Worm (Caenorhabditis elegans) whole organism, L3 larva: Measurements from ENCODE around the gene endu-2.

Source experiments
- nhr-11 ChIP-seq: fragments of 150-350 bp; optimal IDR thresholded peaks from 2 replicates; lab custom pipeline; 2014; ENCODE audit warnings: missing biosample characterization, missing genetic modification characterization
- ztf-11 ChIP-seq: fragments of 150-350 bp; optimal IDR thresholded peaks from 2 replicates; lab custom pipeline; 2014; ENCODE audit warnings: missing biosample characterization, missing genetic modification characterization

DNA sequence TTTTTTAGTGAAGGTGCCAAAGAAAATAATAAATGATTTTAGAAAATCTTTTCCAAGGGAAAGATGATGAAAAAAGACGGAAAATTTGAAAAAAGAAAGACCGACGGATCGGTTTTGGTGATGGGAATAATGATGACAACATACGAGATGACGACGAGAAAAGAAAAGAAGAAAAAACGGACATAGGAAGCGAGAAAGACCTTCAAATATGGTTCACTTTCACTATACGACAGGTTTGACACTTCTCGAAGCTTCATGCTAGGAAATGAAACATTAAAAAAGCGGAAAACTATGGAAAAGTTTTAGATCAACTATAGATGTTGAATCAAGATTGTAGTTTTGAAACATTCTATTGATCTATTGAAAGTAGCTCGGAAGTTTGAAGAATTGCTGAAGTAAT, 41.9 kb upstream of the endu-2 start:
- TF ChIP-seq nhr-11 (tag; lab: Kevin White, UChicago) (no peak), ztf-11 (tag; lab: Kevin White, UChicago) (no peak)
